Worm (Caenorhabditis elegans): ENCODE measurements around the gene mrps-21.

mrps-21 gene

ce11 chrIV:4660151-4661041 is 1.1 kb upstream of the mrps-21 start, which contains the start of the genes F29B9.11 and jmjd-1.2:
TSS of gene F29B9.11 (minus strand) at chrIV:4660201.
TSS of gene jmjd-1.2 (plus strand) at chrIV:4660991.
- TF ChIP-seq mxl-1 (tag; optimal IDR thresholded peaks at IDR 0.05) (no peak), K11D2.4 (GFP tag; IDR thresholded peaks at IDR 0.05) (peak; percentile 80; the same call in 1 of the 2 replicates), C17E4.6 (GFP tag; IDR thresholded peaks at IDR 0.05) (peak; percentile 82; the same call in 1 of the 2 replicates), dox-1 (GFP tag; IDR thresholded peaks at IDR 0.05) (peak; percentile 96), chd-7 (tag; optimal IDR thresholded peaks at IDR 0.05) (peak; percentile 68), madf-6 (GFP tag; IDR thresholded peaks at IDR 0.05) (peak; percentile 87), ztf-6 (GFP tag; IDR thresholded peaks at IDR 0.05) (no peak), nfya-1 (tag; optimal IDR thresholded peaks at IDR 0.05; ENCODE audit: borderline replicate concordance, insufficient read depth) (no peak), nhr-27 (tag; optimal IDR thresholded peaks at IDR 0.05) (no peak), rec-8 (tag; optimal IDR thresholded peaks at IDR 0.05) (peak in 1 of 2 experiments; percentile 4), hrde-1 (tag; optimal IDR thresholded peaks at IDR 0.05; ENCODE audit: borderline replicate concordance) (no peak), mcd-1 (GFP tag; IDR thresholded peaks at IDR 0.05) (peak; percentile 90), nfyb-1 (GFP tag; IDR thresholded peaks at IDR 0.05) (peak; percentile 89), hlh-26 (GFP tag; conservative IDR thresholded peaks at IDR 0.05) (no peak), madf-3 (GFP tag; IDR thresholded peaks at IDR 0.05) (peak; percentile 75; the same call in 1 of the 2 replicates), F57A8.1 (GFP tag; optimal IDR thresholded peaks at IDR 0.05) (no peak), lin-54 (GFP tag; optimal IDR thresholded peaks at IDR 0.05) (peak; percentile 86), T07F8.4 (tag; optimal IDR thresholded peaks at IDR 0.05) (peak; percentile 6), efl-1 (GFP tag; optimal IDR thresholded peaks at IDR 0.05) (peak; percentile 43), repo-1 (tag; optimal IDR thresholded peaks at IDR 0.05) (no peak), ztf-28 (GFP tag; IDR thresholded peaks at IDR 0.05) (peak; percentile 88; the same call in 1 of the 2 replicates), let-526 (GFP tag; IDR thresholded peaks at IDR 0.05) (peak; percentile 46; the same call in 1 of the 2 replicates), athp-1 (tag; optimal IDR thresholded peaks at IDR 0.05) (peak; percentile 88), egrh-3 (GFP tag; IDR thresholded peaks at IDR 0.05) (peak; percentile 72), lsl-1 (GFP tag; optimal IDR thresholded peaks at IDR 0.05) (peak; percentile 85), tlf-1 (GFP tag; optimal IDR thresholded peaks at IDR 0.05) (peak; percentile 86), attf-6 (GFP tag; IDR thresholded peaks at IDR 0.05) (no peak), ZK185.1 (tag; optimal IDR thresholded peaks at IDR 0.05; ENCODE audit: poor library complexity, severe bottlenecking) (peak; percentile 44), ekl-4 (GFP tag; IDR thresholded peaks at IDR 0.05) (peak; percentile 79), lsy-27 (tag; optimal IDR thresholded peaks at IDR 0.05; ENCODE audit: borderline replicate concordance, insufficient read depth) (no peak), lin-35 (GFP tag; optimal IDR thresholded peaks at IDR 0.05) (peak in 1 of 3 experiments; percentile 67), somi-1 (GFP tag; optimal IDR thresholded peaks at IDR 0.05) (peak; percentile 49), cebp-1 (GFP tag; IDR thresholded peaks at IDR 0.05) (peak; percentile 63; the same call in 1 of the 2 replicates), cebp-1 (tag; optimal IDR thresholded peaks at IDR 0.05) (peak; percentile 86), ceh-58 (GFP tag; IDR thresholded peaks at IDR 0.05) (no peak), ceh-40 (GFP tag; IDR thresholded peaks at IDR 0.05) (no peak), B0336.3 (GFP tag; IDR thresholded peaks at IDR 0.05) (peak; percentile 89), unc-130 (GFP tag; optimal IDR thresholded peaks at IDR 0.05) (peak; percentile 94), rpc-1 (optimal IDR thresholded peaks at IDR 0.05) (no peak), rpc-1 (tag; optimal IDR thresholded peaks at IDR 0.05) (no peak), F49E8.2 (tag; optimal IDR thresholded peaks at IDR 0.05; ENCODE audit: insufficient read depth) (peak; percentile 26), cebp-2 (GFP tag; IDR thresholded peaks at IDR 0.05) (no peak), Y95B8A.8 (GFP tag; IDR thresholded peaks at IDR 0.05) (peak; percentile 83), sptf-2 (GFP tag; optimal IDR thresholded peaks at IDR 0.05) (no peak), F52B5.7 (tag; optimal IDR thresholded peaks at IDR 0.05) (no peak), dpff-1 (tag; optimal IDR thresholded peaks at IDR 0.05) (no peak)
